Fruit fly (Drosophila melanogaster): ENCODE results near the gene CG15386.

The CG15386 gene

DNA sequence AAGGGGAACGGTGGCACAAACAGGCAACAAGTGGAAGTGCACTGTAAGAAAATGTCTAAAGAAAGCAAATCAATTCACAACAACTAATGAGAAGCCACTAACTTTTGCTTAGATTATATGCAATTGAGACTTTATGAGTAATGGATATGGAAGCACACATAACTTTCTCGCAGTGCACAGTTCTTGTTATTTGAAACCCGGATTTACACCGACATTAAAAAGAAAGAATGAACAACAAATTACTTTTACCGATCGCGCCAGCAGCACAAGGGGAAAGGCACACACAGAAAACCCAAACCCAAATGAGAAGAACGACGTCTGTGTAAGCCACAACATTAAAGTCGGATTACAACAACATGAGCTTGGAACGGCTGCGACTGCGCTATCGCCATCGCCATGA, 27.9 kb downstream of the CG15386 start (continued):
- TF ChIP-seq caup (GFP tag; optimal IDR thresholded peaks at IDR 0.05; ENCODE audit: severe bottlenecking) = no peak
- peak; percentile 37 for TF ChIP-seq odd (GFP tag; optimal IDR thresholded peaks at IDR 0.05)
- no peak for TF ChIP-seq HmgZ (tag; optimal IDR thresholded peaks at IDR 0.05)
- no peak for TF ChIP-seq hbn (GFP tag; IDR thresholded peaks at IDR 0.05; ENCODE audit: partially characterized antibody)
- peak; percentile 66 for TF ChIP-seq Ptx1 (GFP tag; IDR thresholded peaks at IDR 0.05)
- TF ChIP-seq sens (GFP tag) = peak; percentile 98
- TF ChIP-seq Sox102F (GFP tag; optimal IDR thresholded peaks at IDR 0.05) = peak; percentile 52
- peak; percentile 76 for TF ChIP-seq fd96Cb (tag; optimal IDR thresholded peaks at IDR 0.05)
- TF ChIP-seq cg (GFP tag; optimal IDR thresholded peaks at IDR 0.05) = no peak
- TF ChIP-seq oc (tag; optimal IDR thresholded peaks at IDR 0.05) = peak; percentile 59
- TF ChIP-seq Mrtf (GFP tag; IDR thresholded peaks at IDR 0.05) = no peak
- peak; percentile 61 for TF ChIP-seq CG7556 (GFP tag; optimal IDR thresholded peaks at IDR 0.05)
- peak; percentile 77 for TF ChIP-seq CG12391 (tag; optimal IDR thresholded peaks at IDR 0.05)
- TF ChIP-seq zen (tag; optimal IDR thresholded peaks at IDR 0.05) = peak; percentile 51
- TF ChIP-seq Dref (GFP tag; IDR thresholded peaks at IDR 0.05) = no peak
- no peak for TF ChIP-seq pan (optimal IDR thresholded peaks at IDR 0.05)
- TF ChIP-seq pan (GFP tag; optimal IDR thresholded peaks at IDR 0.05 in 1 of 2, IDR thresholded peaks at IDR 0.05 in 1 of 2) = peak in 1 of 2 experiments; percentile 62
- TF ChIP-seq nerfin-1 (tag; optimal IDR thresholded peaks at IDR 0.05) = peak; percentile 50
- TF ChIP-seq CG11560 (tag; IDR thresholded peaks at IDR 0.05) = no peak
- TF ChIP-seq Poxn (GFP tag; IDR thresholded peaks at IDR 0.05) = no peak
- no peak for TF ChIP-seq toy (GFP tag; IDR thresholded peaks at IDR 0.05)
- TF ChIP-seq emc (GFP tag; optimal IDR thresholded peaks at IDR 0.05) = no peak
- no peak for TF ChIP-seq maf-S (GFP tag; optimal IDR thresholded peaks at IDR 0.05)
- peak; percentile 65 for TF ChIP-seq CG2678 (tag; optimal IDR thresholded peaks at IDR 0.05)
- TF ChIP-seq ara (GFP tag; IDR thresholded peaks at IDR 0.05) = peak; percentile 83
- peak; percentile 53 for TF ChIP-seq Mad (GFP tag; optimal IDR thresholded peaks at IDR 0.05)
- TF ChIP-seq Myb (GFP tag; optimal IDR thresholded peaks at IDR 0.05) = no peak
- no peak for TF ChIP-seq CG7963 (GFP tag; IDR thresholded peaks at IDR 0.05; ENCODE audit: partially characterized antibody)
- no peak for TF ChIP-seq CG18599 (GFP tag; optimal IDR thresholded peaks at IDR 0.05)
- TF ChIP-seq vnd (GFP tag; IDR thresholded peaks at IDR 0.05; ENCODE audit: partially characterized antibody) = no peak
- TF ChIP-seq CG12942 (GFP tag; optimal IDR thresholded peaks at IDR 0.05) = peak; percentile 29
- TF ChIP-seq CG42726 (GFP tag; IDR thresholded peaks at IDR 0.05; ENCODE audit: partially characterized antibody) = no peak
- TF ChIP-seq CG32772 (GFP tag; IDR thresholded peaks at IDR 0.05) = peak; percentile 61; the same call in 1 of the 2 replicates
- TF ChIP-seq CG17186 (GFP tag; optimal IDR thresholded peaks at IDR 0.05) = peak; percentile 13
- no peak for TF ChIP-seq CG7987 (GFP tag; optimal IDR thresholded peaks at IDR 0.05)
- no peak for TF ChIP-seq Gsc (GFP tag; IDR thresholded peaks at IDR 0.05)
- no peak for TF ChIP-seq CG9215 (GFP tag; IDR thresholded peaks at IDR 0.05)
- no peak for TF ChIP-seq Lpt (GFP tag; optimal IDR thresholded peaks at IDR 0.05)
- peak; percentile 14 for TF ChIP-seq tup (GFP tag; optimal IDR thresholded peaks at IDR 0.05)
- TF ChIP-seq CG4617 (GFP tag; optimal IDR thresholded peaks at IDR 0.05; ENCODE audit: borderline replicate concordance) = peak; percentile 4
- peak in 1 of 2 experiments; percentile 94 for TF ChIP-seq bsh (GFP tag; optimal IDR thresholded peaks at IDR 0.05)
- no peak for TF ChIP-seq rib (GFP tag; IDR thresholded peaks at IDR 0.05)
- TF ChIP-seq Camta (GFP tag; optimal IDR thresholded peaks at IDR 0.05) = peak; percentile 57
- peak; percentile 59; the same call in 1 of the 3 replicates for TF ChIP-seq Optix (GFP tag; IDR thresholded peaks at IDR 0.05)
- peak; percentile 44; the same call in 1 of the 2 replicates for TF ChIP-seq H2.0 (GFP tag; IDR thresholded peaks at IDR 0.05)
- peak; percentile 64; the same call in 1 of the 2 replicates for TF ChIP-seq CG4404 (GFP tag; IDR thresholded peaks at IDR 0.05)
- TF ChIP-seq CG5953 (GFP tag; IDR thresholded peaks at IDR 0.05) = no peak
- TF ChIP-seq CG6791 (GFP tag; IDR thresholded peaks at IDR 0.05; ENCODE audit: partially characterized antibody) = no peak
- peak; percentile 49; the same call in 1 of the 2 replicates for TF ChIP-seq ro (GFP tag; IDR thresholded peaks at IDR 0.05)
- TF ChIP-seq ttk (GFP tag; IDR thresholded peaks at IDR 0.05) = no peak; the same call in 1 of the 2 replicates

All from whole organism, embryonic.